Fruit fly (Drosophila melanogaster) whole organism, embryonic: ENCODE measurements around the gene ida.
A peak's percentile ranks its signal among the peaks of the same experiment; 100 is the strongest.

Experiments
- Antp ChIP-seq: fragments of 200-800 bp; sonication (Bioruptor generic); optimal IDR thresholded peaks from 3 replicates; lab custom pipeline; 2016; ENCODE audit warnings: missing biosample characterization, missing genetic modification characterization
- Bdp1 ChIP-seq: fragments of 200-800 bp; sonication (Bioruptor generic); optimal IDR thresholded peaks from 3 replicates; lab custom pipeline; 2016; ENCODE audit warnings: missing biosample characterization, missing genetic modification characterization
- CG1024 ChIP-seq: fragments of 200-800 bp; sonication (Bioruptor generic); IDR thresholded peaks from 2 replicates; pipeline ENCODE4 v1.3.6; 2022; ENCODE audit warnings: missing biosample characterization, missing genetic modification characterization
- CG10267 ChIP-seq: fragments of 200-800 bp; sonication (Bioruptor generic); optimal IDR thresholded peaks from 2 replicates; lab custom pipeline; 2018; ENCODE audit warnings: missing biosample characterization, mild to moderate bottlenecking, missing genetic modification characterization, moderate library complexity
- CG10274 ChIP-seq: fragments of 200-800 bp; sonication (Bioruptor generic); optimal IDR thresholded peaks from 3 replicates; lab custom pipeline; 2017; ENCODE audit warnings: missing biosample characterization, mild to moderate bottlenecking, missing genetic modification characterization
- CG11085 ChIP-seq: fragments of 200-800 bp; sonication (Bioruptor generic); IDR thresholded peaks from 2 replicates; pipeline ENCODE4 v1.3.6; 2022; ENCODE audit warnings: missing biosample characterization, missing genetic modification characterization
- CG11560 ChIP-seq: fragments of 200-800 bp; sonication (Bioruptor generic); IDR thresholded peaks from 3 replicates; pipeline ENCODE4 v1.3.6; 2022; ENCODE audit warnings: missing biosample characterization, missing genetic modification characterization
- CG1233 ChIP-seq: fragments of 200-800 bp; sonication (Bioruptor generic); optimal IDR thresholded peaks from 4 replicates; lab custom pipeline; 2018; ENCODE audit warnings: missing biosample characterization, mild to moderate bottlenecking, missing genetic modification characterization
- CG12659 ChIP-seq: fragments of 200-800 bp; sonication (Bioruptor generic); optimal IDR thresholded peaks from 3 replicates; lab custom pipeline; 2017; ENCODE audit warnings: mild to moderate bottlenecking, missing biosample characterization, missing genetic modification reagents, missing genetic modification characterization
- CG13424 ChIP-seq: fragments of 200-800 bp; sonication (Bioruptor generic); optimal IDR thresholded peaks from 2 replicates; lab custom pipeline; 2019; ENCODE audit warnings: missing biosample characterization, mild to moderate bottlenecking, missing genetic modification characterization, moderate library complexity
- CG15073 ChIP-seq: fragments of 200-800 bp; sonication (Bioruptor generic); optimal IDR thresholded peaks from 2 replicates; lab custom pipeline; 2016; ENCODE audit warnings: missing biosample characterization, missing genetic modification characterization
- CG18011 ChIP-seq: fragments of 200-800 bp; sonication (Bioruptor generic); optimal IDR thresholded peaks from 2 replicates; lab custom pipeline; 2017; ENCODE audit warnings: missing biosample characterization, missing genetic modification characterization, mild to moderate bottlenecking, moderate library complexity, missing genotype
- CG33213 ChIP-seq: fragments of 200-800 bp; sonication (Bioruptor generic); optimal IDR thresholded peaks from 3 replicates; lab custom pipeline; 2016; ENCODE audit warnings: missing biosample characterization, missing genetic modification characterization
- CG34376 ChIP-seq: fragments of 200-800 bp; sonication (Bioruptor generic); optimal IDR thresholded peaks from 2 replicates; lab custom pipeline; 2018; ENCODE audit warnings: missing biosample characterization, mild to moderate bottlenecking, missing genetic modification characterization
- CG43689 ChIP-seq: fragments of 200-800 bp; sonication (Bioruptor generic); IDR thresholded peaks from 2 replicates; pipeline ENCODE4 v1.3.6; 2022; ENCODE audit warnings: missing biosample characterization, missing genetic modification characterization
- CG6765 ChIP-seq: fragments of 200-800 bp; sonication (Bioruptor generic); optimal IDR thresholded peaks from 3 replicates; lab custom pipeline; 2017; ENCODE audit warnings: missing biosample characterization, mild to moderate bottlenecking, missing genetic modification characterization
- CG7271 ChIP-seq: fragments of 200-800 bp; sonication (Bioruptor generic); optimal IDR thresholded peaks from 2 replicates; lab custom pipeline; 2018; ENCODE audit warnings: missing biosample characterization, mild to moderate bottlenecking, missing genetic modification characterization, moderate library complexity
- CG7963 ChIP-seq: fragments of 200-800 bp; sonication (Bioruptor generic); IDR thresholded peaks from 3 replicates; pipeline ENCODE4 v1.3.6; 2022; ENCODE audit warnings: missing biosample characterization, missing genetic modification characterization; ENCODE audit not compliant: partially characterized antibody
- CG8290 ChIP-seq, 3 experiments: fragments of 200-800 bp; sonication (Bioruptor generic); optimal IDR thresholded peaks; 2 replicates each; lab custom pipeline; 2016 to 2019; ENCODE audit warnings: missing biosample characterization in 3 of 3, missing genetic modification characterization in 3 of 3, mild to moderate bottlenecking in 2 of 3, moderate library complexity in 1 of 3
- CG8765 ChIP-seq: fragments of 200-800 bp; sonication (Bioruptor generic); IDR thresholded peaks from 2 replicates; pipeline ENCODE4 v1.3.6; 2022; ENCODE audit warnings: missing biosample characterization, missing genetic modification characterization
- HmgD ChIP-seq: fragments of 200-800 bp; sonication (Bioruptor generic); optimal IDR thresholded peaks from 3 replicates; lab custom pipeline; 2016; ENCODE audit warnings: missing biosample characterization, missing genetic modification characterization
- Hmx ChIP-seq: fragments of 200-800 bp; sonication (Bioruptor generic); optimal IDR thresholded peaks from 2 replicates; lab custom pipeline; 2016; ENCODE audit warnings: missing biosample characterization, missing genetic modification characterization
- Hr3 ChIP-seq: fragments of 200-800 bp; sonication (Bioruptor generic); optimal IDR thresholded peaks from 3 replicates; lab custom pipeline; 2016; ENCODE audit warnings: missing biosample characterization, missing genetic modification characterization
- Hsf ChIP-seq: fragments of 200-800 bp; sonication (Bioruptor generic); optimal IDR thresholded peaks from 3 replicates; lab custom pipeline; 2016; ENCODE audit warnings: missing biosample characterization, missing genetic modification characterization
- Lhr ChIP-seq: fragments of 200-800 bp; sonication (Bioruptor generic); optimal IDR thresholded peaks from 3 replicates; lab custom pipeline; 2017; ENCODE audit warnings: mild to moderate bottlenecking, missing biosample characterization, missing genetic modification reagents, missing genetic modification characterization
- Mad ChIP-seq: fragments of 200-800 bp; sonication (Bioruptor generic); optimal IDR thresholded peaks from 2 replicates; lab custom pipeline; 2016; ENCODE audit warnings: missing biosample characterization, missing genetic modification characterization
- Myb ChIP-seq: fragments of 200-800 bp; sonication (Bioruptor generic); optimal IDR thresholded peaks from 2 replicates; lab custom pipeline; 2016; ENCODE audit warnings: missing biosample characterization, missing genetic modification characterization
- Sin3A ChIP-seq: fragments of >200 bp; optimal IDR thresholded peaks from 2 replicates; lab custom pipeline; 2018
- Sry-δ ChIP-seq: fragments of 200-800 bp; sonication (Bioruptor generic); optimal IDR thresholded peaks from 2 replicates; lab custom pipeline; 2016; ENCODE audit warnings: missing biosample characterization, missing genetic modification characterization
- Ssrp ChIP-seq: fragments of 200-800 bp; sonication (Bioruptor generic); optimal IDR thresholded peaks from 2 replicates; lab custom pipeline; 2018; ENCODE audit warnings: missing biosample characterization, mild to moderate bottlenecking, missing genetic modification characterization, moderate library complexity
- abd-A ChIP-seq: fragments of 200-800 bp; sonication (Bioruptor generic); optimal IDR thresholded peaks from 3 replicates; lab custom pipeline; 2019; ENCODE audit warnings: missing biosample characterization, mild to moderate bottlenecking, missing genetic modification characterization, moderate library complexity
- bcd ChIP-seq: fragments of 200-800 bp; sonication (Bioruptor generic); optimal IDR thresholded peaks from 2 replicates; lab custom pipeline; 2017; ENCODE audit warnings: missing biosample characterization, mild to moderate bottlenecking, missing genetic modification characterization
- chm ChIP-seq: fragments of 200-800 bp; sonication (Bioruptor generic); IDR thresholded peaks from 2 replicates; pipeline ENCODE4 v1.3.6; 2022; ENCODE audit warnings: missing biosample characterization, missing genetic modification characterization
- dm ChIP-seq: fragments of 200-800 bp; sonication (Bioruptor generic); optimal IDR thresholded peaks from 3 replicates; lab custom pipeline; 2016; ENCODE audit warnings: missing biosample characterization, missing genetic modification characterization
- en ChIP-seq: fragments of 200-800 bp; sonication (Bioruptor generic); optimal IDR thresholded peaks from 2 replicates; lab custom pipeline; 2016; ENCODE audit warnings: missing biosample characterization, missing genetic modification characterization
- fd64A ChIP-seq: fragments of 200-800 bp; sonication (Bioruptor generic); optimal IDR thresholded peaks from 3 replicates; lab custom pipeline; 2018; ENCODE audit warnings: missing biosample characterization, mild to moderate bottlenecking, missing genetic modification characterization
- fd96Cb ChIP-seq: fragments of 200-800 bp; sonication (Bioruptor generic); optimal IDR thresholded peaks from 2 replicates; lab custom pipeline; 2018; ENCODE audit warnings: missing biosample characterization, mild to moderate bottlenecking, missing genetic modification characterization, moderate library complexity
- gfzf ChIP-seq: fragments of 200-800 bp; sonication (Bioruptor generic); optimal IDR thresholded peaks from 2 replicates; lab custom pipeline; 2016; ENCODE audit warnings: missing biosample characterization, mild to moderate bottlenecking, missing genetic modification characterization, moderate library complexity
- insv ChIP-seq, 2 experiments: fragments of 200-800 bp; sonication (Bioruptor generic); optimal IDR thresholded peaks; 3 replicates each; lab custom pipeline; 2016 to 2018; ENCODE audit warnings: missing biosample characterization in 2 of 2, missing genetic modification characterization in 2 of 2
- jing ChIP-seq: fragments of 200-800 bp; sonication (Bioruptor generic); optimal IDR thresholded peaks from 2 replicates; lab custom pipeline; 2018; ENCODE audit warnings: missing biosample characterization, mild to moderate bottlenecking, missing genetic modification characterization
- knrl ChIP-seq: fragments of 200-800 bp; sonication (Bioruptor generic); IDR thresholded peaks from 3 replicates; pipeline ENCODE4 v1.3.6; 2022; ENCODE audit warnings: missing biosample characterization, missing genetic modification characterization; ENCODE audit not compliant: partially characterized antibody
- lab ChIP-seq: fragments of 200-800 bp; sonication (Bioruptor generic); optimal IDR thresholded peaks from 3 replicates; lab custom pipeline; 2017; ENCODE audit warnings: missing biosample characterization, missing genetic modification characterization, mild to moderate bottlenecking, moderate library complexity, missing genetic modification reagents
- lov ChIP-seq, 2 experiments: fragments of 200-800 bp in 1 of 2; fragments of >200 bp in 1 of 2; sonication (Bioruptor generic) in 1 of 2; IDR thresholded peaks in 1 of 2; optimal IDR thresholded peaks in 1 of 2; 2 replicates in 1 of 2; 3 replicates in 1 of 2; pipeline versions ENCODE4 v1.3.6 to Lab custom; 2017 to 2022; ENCODE audit warnings: missing biosample characterization in 1 of 2, missing genetic modification characterization in 1 of 2
- pfk ChIP-seq: fragments of 200-800 bp; sonication (Bioruptor generic); optimal IDR thresholded peaks from 2 replicates; lab custom pipeline; 2018; ENCODE audit warnings: missing biosample characterization, mild to moderate bottlenecking, missing genetic modification characterization, moderate library complexity
- pzg ChIP-seq: fragments of 200-800 bp; sonication (Bioruptor generic); optimal IDR thresholded peaks from 3 replicates; lab custom pipeline; 2018; ENCODE audit warnings: missing biosample characterization, mild to moderate bottlenecking, missing genetic modification characterization, moderate library complexity
- sd ChIP-seq: fragments of 200-800 bp; sonication (Bioruptor generic); optimal IDR thresholded peaks from 3 replicates; lab custom pipeline; 2018; ENCODE audit warnings: missing biosample characterization, mild to moderate bottlenecking, missing genetic modification characterization, moderate library complexity
- slbo ChIP-seq: fragments of 200-800 bp; sonication (Bioruptor generic); IDR thresholded peaks from 2 replicates; pipeline ENCODE4 v1.3.6; 2022; ENCODE audit warnings: missing biosample characterization, missing genetic modification characterization
- tna ChIP-seq: fragments of 200-800 bp; sonication (Bioruptor generic); IDR thresholded peaks from 2 replicates; pipeline ENCODE4 v1.3.6; 2022; ENCODE audit warnings: missing biosample characterization, missing genetic modification characterization; ENCODE audit not compliant: partially characterized antibody
- twi ChIP-seq: fragments of 200-800 bp; optimal IDR thresholded peaks from 2 replicates; lab custom pipeline; 2019; ENCODE audit warnings: missing biosample characterization, mild to moderate bottlenecking, missing genetic modification characterization, moderate library complexity

The ida gene

DNA sequence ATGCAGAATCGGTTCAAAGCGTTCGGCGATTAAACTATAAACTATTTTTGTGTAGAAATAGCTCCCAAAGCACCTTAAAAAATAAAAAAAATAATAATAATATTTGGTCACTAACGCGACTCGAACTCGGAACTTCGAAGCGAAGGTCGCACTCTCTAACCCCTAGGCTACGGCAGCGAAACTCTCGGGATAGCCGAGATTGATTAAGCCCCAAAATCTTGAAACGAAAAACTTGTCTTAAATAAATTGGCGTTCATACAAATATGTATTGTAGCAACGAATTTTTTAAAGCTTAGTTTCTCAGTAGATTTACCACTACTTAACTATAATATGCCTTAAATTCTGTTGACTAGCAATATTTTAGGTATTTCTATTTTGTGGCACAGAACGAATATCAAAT, 10.7 kb upstream of the ida start:
- no peak for TF ChIP-seq CG7271
- TF ChIP-seq tna (GFP tag; lab: Robert Waterston, UW), result no peak
- no peak for TF ChIP-seq sd (tag; lab: Kevin White, UChicago)
- TF ChIP-seq CG11560 (tag; lab: Robert Waterston, UW), result no peak
- TF ChIP-seq Hmx (GFP tag; lab: Kevin White, UChicago), result no peak
- TF ChIP-seq pzg (GFP tag; lab: Kevin White, UChicago), result no peak
- TF ChIP-seq insv (GFP tag; optimal IDR thresholded peaks at IDR 0.05; lab: Kevin White, UChicago), result no peak
- TF ChIP-seq CG7963 (GFP tag; lab: Robert Waterston, UW), result no peak
- TF ChIP-seq Bdp1 (GFP tag; lab: Kevin White, UChicago), result peak; percentile 97

dm6 chr3L:3896553-3897034, 8.6 kb upstream of the ida start, which contains the start of the genes Gr63a and Lamtor4:
Gene Gr63a (minus strand): TSS chr3L:3896603.
Gene Lamtor4 (plus strand): TSS chr3L:3896900.
- TF ChIP-seq CG1233 (GFP tag; lab: Kevin White, UChicago), result no peak
- TF ChIP-seq CG11085, result no peak
- TF ChIP-seq CG15073, result no peak
- TF ChIP-seq pfk (GFP tag; lab: Kevin White, UChicago), result no peak
- no peak for TF ChIP-seq CG10274 (GFP tag; lab: Kevin White, UChicago)
- no peak for TF ChIP-seq en (GFP tag; lab: Kevin White, UChicago)
- peak; percentile 85 for TF ChIP-seq gfzf (GFP tag; lab: Kevin White, UChicago)
- TF ChIP-seq knrl (GFP tag; lab: Robert Waterston, UW), result no peak
- no peak for TF ChIP-seq CG43689 (GFP tag; lab: Robert Waterston, UW)
- no peak for TF ChIP-seq Mad (GFP tag; lab: Kevin White, UChicago)
- TF ChIP-seq Lhr (GFP tag; lab: Kevin White, UChicago), result peak; percentile 24
- peak; percentile 31 for TF ChIP-seq Sry-δ (GFP tag; lab: Kevin White, UChicago)
- TF ChIP-seq CG8765 (GFP tag; lab: Robert Waterston, UW), result no peak
- TF ChIP-seq CG33213 (GFP tag; lab: Kevin White, UChicago), result peak; percentile 61
- TF ChIP-seq chm (GFP tag; lab: Robert Waterston, UW), result no peak
- TF ChIP-seq CG10267 (tag; lab: Kevin White, UChicago), result peak; percentile 96
- TF ChIP-seq fd64A (GFP tag; lab: Kevin White, UChicago), result no peak
- TF ChIP-seq HmgD (GFP tag; lab: Kevin White, UChicago), result no peak
- no peak for TF ChIP-seq CG6765 (GFP tag; lab: Kevin White, UChicago)
- no peak for TF ChIP-seq CG1024
- TF ChIP-seq twi (tag; lab: Kevin White, UChicago), result no peak
- TF ChIP-seq CG12659, result peak; percentile 36
- no peak for TF ChIP-seq Ssrp (tag; lab: Kevin White, UChicago)
- peak; percentile 42 for TF ChIP-seq Sin3A (lab: Kevin White, UChicago)
- TF ChIP-seq slbo, result peak; percentile 21; the same call in 1 of the 2 replicates
- peak; percentile 4 for TF ChIP-seq CG18011
- TF ChIP-seq lab (GFP tag; lab: Kevin White, UChicago), result peak; percentile 17
- TF ChIP-seq bcd (GFP tag; lab: Kevin White, UChicago), result no peak
- no peak for TF ChIP-seq lov (optimal IDR thresholded peaks at IDR 0.05; lab: Kevin White, UChicago)
- no peak for TF ChIP-seq lov (GFP tag; IDR thresholded peaks at IDR 0.05; lab: Robert Waterston, UW)
- TF ChIP-seq Antp, result no peak
- TF ChIP-seq dm, result peak; percentile 47
- TF ChIP-seq abd-A (tag; lab: Kevin White, UChicago), result no peak
- TF ChIP-seq CG8290 (GFP tag; optimal IDR thresholded peaks at IDR 0.05; lab: Kevin White, UChicago), result no peak
- TF ChIP-seq CG8290 (tag; optimal IDR thresholded peaks at IDR 0.05; lab: Kevin White, UChicago), result peak in 1 of 2 experiments; percentile 71
- TF ChIP-seq Myb (GFP tag; lab: Kevin White, UChicago), result peak; percentile 47
- peak; percentile 72 for TF ChIP-seq CG34376 (GFP tag; lab: Kevin White, UChicago)
- peak; percentile 6 for TF ChIP-seq CG13424 (tag; lab: Kevin White, UChicago)
- TF ChIP-seq fd96Cb (tag; lab: Kevin White, UChicago), result no peak
- no peak for TF ChIP-seq jing (GFP tag; lab: Kevin White, UChicago)
- TF ChIP-seq Hr3 (GFP tag; lab: Kevin White, UChicago), result no peak
- TF ChIP-seq Hsf, result peak; percentile 3
